Worm (Caenorhabditis elegans) whole organism, L1 larva: Measurements from ENCODE around the gene Y41C4A.6.

Experiments used
- C04F5.9 ChIP-seq: sonication (generic microtip); optimal IDR thresholded peaks from 2 replicates; lab custom pipeline; 2016; ENCODE audit warnings: missing genetic modification characterization, missing compliant biosample characterization
- C16A3.4 ChIP-seq: fragments of 150-350 bp; optimal IDR thresholded peaks from 2 replicates; lab custom pipeline; 2014; ENCODE audit warnings: missing biosample characterization, missing genetic modification characterization
- F16B12.6 ChIP-seq: fragments of 150-350 bp; optimal IDR thresholded peaks from 2 replicates; lab custom pipeline; 2014; ENCODE audit warnings: missing biosample characterization, missing genetic modification characterization
- Y116A8C.19 ChIP-seq: sonication (generic microtip); optimal IDR thresholded peaks from 2 replicates; lab custom pipeline; 2016; ENCODE audit warnings: missing compliant biosample characterization, missing genetic modification characterization, borderline replicate concordance
- aly-2 ChIP-seq: fragments of 150-350 bp; optimal IDR thresholded peaks from 2 replicates; lab custom pipeline; 2014; ENCODE audit warnings: missing biosample characterization, missing genetic modification characterization
- ama-1 ChIP-seq: fragments of 150-350 bp; optimal IDR thresholded peaks from 2 replicates; lab custom pipeline; 2014
- blmp-1 ChIP-seq: fragments of 150-350 bp; optimal IDR thresholded peaks from 2 replicates; lab custom pipeline; 2014; ENCODE audit warnings: missing biosample characterization, missing genetic modification characterization
- ceh-63 ChIP-seq: fragments of 200-800 bp; sonication (Bioruptor generic); optimal IDR thresholded peaks from 2 replicates; lab custom pipeline; 2018; ENCODE audit warnings: mild to moderate bottlenecking, missing genetic modification characterization, missing compliant biosample characterization
- ceh-82 ChIP-seq, 3 experiments: fragments of 150-350 bp in 1 of 3; sonication (generic microtip) in 2 of 3; optimal IDR thresholded peaks; 2 replicates each; lab custom pipeline; 2014 to 2017; ENCODE audit warnings: missing biosample characterization in 3 of 3, missing genetic modification characterization in 3 of 3
- ceh-88 ChIP-seq: fragments of 200-800 bp; sonication (Bioruptor generic); IDR thresholded peaks from 2 replicates; pipeline ENCODE4 v1.3.6; 2022; ENCODE audit warnings: missing genetic modification characterization, missing compliant biosample characterization
- ceh-90 ChIP-seq: sonication (generic microtip); optimal IDR thresholded peaks from 2 replicates; lab custom pipeline; 2016; ENCODE audit warnings: missing genetic modification characterization, missing compliant biosample characterization
- dpl-1 ChIP-seq, 3 experiments: fragments of 150-350 bp in 2 of 3; sonication (generic microtip) in 1 of 3; optimal IDR thresholded peaks; 2 replicates each; lab custom pipeline; 2014 to 2017; ENCODE audit warnings: missing biosample characterization in 3 of 3, missing genetic modification characterization in 3 of 3, missing genetic modification reagents in 3 of 3
- dsc-1 ChIP-seq: sonication (generic microtip); optimal IDR thresholded peaks from 2 replicates; lab custom pipeline; 2016; ENCODE audit warnings: mild to moderate bottlenecking, missing genetic modification characterization, missing compliant biosample characterization
- efl-1 ChIP-seq, 4 experiments: fragments of 150-350 bp; optimal IDR thresholded peaks in 3 of 4; peaks in 1 of 4; 1 replicate in 1 of 4; 2 replicates in 3 of 4; lab custom pipeline; 2014; ENCODE audit warnings: missing biosample characterization in 2 of 4, missing genetic modification characterization in 2 of 4, missing genetic modification reagents in 2 of 4
- egl-27 ChIP-seq, 2 experiments: fragments of 150-350 bp in 1 of 2; sonication (generic microtip); optimal IDR thresholded peaks; 3 replicates each; lab custom pipeline; 2017 to 2018; ENCODE audit warnings: missing biosample characterization in 2 of 2, missing genetic modification characterization in 2 of 2, missing genetic modification reagents in 2 of 2
- elt-3 ChIP-seq, 6 experiments: fragments of 150-350 bp in 1 of 6; sonication (generic microtip); optimal IDR thresholded peaks; 2 replicates each; lab custom pipeline; 2017 to 2018; ENCODE audit warnings: missing biosample characterization in 6 of 6, missing genetic modification characterization in 6 of 6, inconsistent platforms in 1 of 6
- ets-5 ChIP-seq: fragments of 200-800 bp; sonication (Bioruptor generic); IDR thresholded peaks from 2 replicates; pipeline ENCODE4 v1.3.6; 2022; ENCODE audit warnings: missing genetic modification characterization, missing compliant biosample characterization
- fkh-10 ChIP-seq: sonication (generic microtip); optimal IDR thresholded peaks from 2 replicates; lab custom pipeline; 2017; ENCODE audit warnings: missing biosample characterization, missing genetic modification reagents, missing genetic modification characterization
- fkh-4 ChIP-seq: sonication (generic microtip); optimal IDR thresholded peaks from 2 replicates; lab custom pipeline; 2016; ENCODE audit warnings: missing compliant biosample characterization, missing genetic modification characterization, borderline replicate concordance
- grh-1 ChIP-seq: fragments of 200-800 bp; sonication (Bioruptor generic); IDR thresholded peaks from 2 replicates; pipeline ENCODE4 v1.3.6; 2022; ENCODE audit warnings: missing genetic modification reagents, missing genetic modification characterization, missing compliant biosample characterization
- hlh-17 ChIP-seq: fragments of 200-800 bp; sonication (Bioruptor generic); optimal IDR thresholded peaks from 2 replicates; lab custom pipeline; 2018; ENCODE audit warnings: missing genetic modification characterization, mild to moderate bottlenecking, missing compliant biosample characterization, moderate library complexity, borderline replicate concordance
- lin-14 ChIP-seq: fragments of 200-800 bp; sonication (Bioruptor generic); optimal IDR thresholded peaks from 2 replicates; lab custom pipeline; 2018; ENCODE audit warnings: mild to moderate bottlenecking, missing genetic modification characterization, moderate library complexity, missing compliant biosample characterization
- lin-15B ChIP-seq: fragments of 150-350 bp; sonication (generic microtip); optimal IDR thresholded peaks from 3 replicates; lab custom pipeline; 2014; ENCODE audit warnings: missing biosample characterization, missing genetic modification characterization
- lin-39 ChIP-seq: fragments of 150-350 bp; optimal IDR thresholded peaks from 2 replicates; lab custom pipeline; 2014; ENCODE audit warnings: missing biosample characterization, missing genetic modification reagents, missing genetic modification characterization
- mab-9 ChIP-seq: fragments of 200-800 bp; sonication (Bioruptor generic); IDR thresholded peaks from 2 replicates; pipeline ENCODE4 v1.3.6; 2022; ENCODE audit warnings: missing genetic modification reagents, missing genetic modification characterization, missing compliant biosample characterization
- mdl-1 ChIP-seq, 2 experiments: fragments of 150-350 bp; optimal IDR thresholded peaks; 2 replicates each; lab custom pipeline; 2014 to 2017; ENCODE audit warnings: missing biosample characterization in 2 of 2, missing genetic modification characterization in 2 of 2, inconsistent platforms in 1 of 2
- mep-1 ChIP-seq: fragments of 150-350 bp; optimal IDR thresholded peaks from 2 replicates; lab custom pipeline; 2014; ENCODE audit warnings: missing biosample characterization, missing genetic modification characterization
- nhr-11 ChIP-seq: fragments of 150-350 bp; optimal IDR thresholded peaks from 2 replicates; lab custom pipeline; 2014; ENCODE audit warnings: missing biosample characterization, missing genetic modification characterization
- nhr-19 ChIP-seq: fragments of 200-800 bp; sonication (Bioruptor generic); conservative IDR thresholded peaks from 2 replicates; pipeline ENCODE4 v1.3.6; 2022; ENCODE audit warnings: missing genetic modification characterization, missing compliant biosample characterization
- nhr-20 ChIP-seq: sonication (generic microtip); optimal IDR thresholded peaks from 2 replicates; lab custom pipeline; 2016; ENCODE audit warnings: mild to moderate bottlenecking, missing genetic modification characterization, missing compliant biosample characterization
- nhr-237 ChIP-seq: fragments of 150-350 bp; optimal IDR thresholded peaks from 2 replicates; lab custom pipeline; 2014; ENCODE audit warnings: missing biosample characterization, missing genetic modification characterization
- nhr-28 ChIP-seq: fragments of 150-350 bp; optimal IDR thresholded peaks from 2 replicates; lab custom pipeline; 2014; ENCODE audit warnings: missing biosample characterization, missing genetic modification characterization
- nhr-47 ChIP-seq: sonication (generic microtip); optimal IDR thresholded peaks from 2 replicates; lab custom pipeline; 2016; ENCODE audit warnings: mild to moderate bottlenecking, missing genetic modification characterization, moderate library complexity, missing compliant biosample characterization
- nhr-71 ChIP-seq: sonication (generic microtip); optimal IDR thresholded peaks from 2 replicates; lab custom pipeline; 2016; ENCODE audit warnings: mild to moderate bottlenecking, missing genetic modification characterization, moderate library complexity, missing compliant biosample characterization
- nhr-76 ChIP-seq: sonication (generic microtip); optimal IDR thresholded peaks from 2 replicates; lab custom pipeline; 2017; ENCODE audit warnings: missing biosample characterization, missing genetic modification characterization
- nhr-84 ChIP-seq: sonication (generic microtip); optimal IDR thresholded peaks from 2 replicates; lab custom pipeline; 2017; ENCODE audit warnings: missing biosample characterization, missing genetic modification characterization
- nhr-85 ChIP-seq: sonication (generic microtip); peaks from one replicate; lab custom pipeline; 2016; ENCODE audit warnings: missing genetic modification characterization, inconsistent platforms, missing compliant biosample characterization
- pax-3 ChIP-seq: fragments of 200-800 bp; sonication (Bioruptor generic); optimal IDR thresholded peaks from 2 replicates; lab custom pipeline; 2018; ENCODE audit warnings: mild to moderate bottlenecking, missing genetic modification characterization, moderate library complexity, missing compliant biosample characterization
- pqm-1 ChIP-seq: sonication (generic microtip); optimal IDR thresholded peaks from 3 replicates; lab custom pipeline; 2017; ENCODE audit warnings: missing biosample characterization, missing genetic modification characterization
- skn-1 ChIP-seq: fragments of 150-350 bp; optimal IDR thresholded peaks from 2 replicates; lab custom pipeline; 2014; ENCODE audit warnings: missing biosample characterization, missing genetic modification characterization
- snpc-4 ChIP-seq: fragments of 150-350 bp; optimal IDR thresholded peaks from 2 replicates; lab custom pipeline; 2014; ENCODE audit warnings: missing biosample characterization, missing genetic modification characterization
- sox-4 ChIP-seq: sonication (generic microtip); optimal IDR thresholded peaks from 2 replicates; lab custom pipeline; 2016; ENCODE audit warnings: missing genetic modification characterization, missing compliant biosample characterization
- sup-37 ChIP-seq: fragments of 200-800 bp; sonication (Bioruptor generic); optimal IDR thresholded peaks from 2 replicates; lab custom pipeline; 2018; ENCODE audit warnings: mild to moderate bottlenecking, missing genetic modification characterization, missing compliant biosample characterization
- swsn-7 ChIP-seq: sonication (generic microtip); optimal IDR thresholded peaks from 2 replicates; lab custom pipeline; 2016; ENCODE audit warnings: missing genetic modification characterization, missing compliant biosample characterization
- tlp-1 ChIP-seq: fragments of 150-350 bp; optimal IDR thresholded peaks from 2 replicates; lab custom pipeline; 2014; ENCODE audit warnings: missing biosample characterization, missing genetic modification characterization
- unc-130 ChIP-seq: fragments of 150-350 bp; optimal IDR thresholded peaks from 2 replicates; lab custom pipeline; 2017; ENCODE audit warnings: missing biosample characterization, missing genetic modification characterization, inconsistent platforms
- unc-98 ChIP-seq: fragments of 200-800 bp; sonication (Bioruptor generic); IDR thresholded peaks from 2 replicates; pipeline ENCODE4 v1.3.6; 2022; ENCODE audit warnings: missing genetic modification characterization, missing compliant biosample characterization
- xbp-1 ChIP-seq: sonication (generic microtip); optimal IDR thresholded peaks from 2 replicates; lab custom pipeline; 2016; ENCODE audit warnings: missing genetic modification characterization, missing compliant biosample characterization
- zag-1 ChIP-seq: fragments of 150-350 bp; optimal IDR thresholded peaks from 2 replicates; lab custom pipeline; 2014; ENCODE audit warnings: missing biosample characterization, missing genetic modification characterization
- zip-4 ChIP-seq: fragments of 200-800 bp; sonication (Bioruptor generic); optimal IDR thresholded peaks from 2 replicates; lab custom pipeline; 2018; ENCODE audit warnings: mild to moderate bottlenecking, missing genetic modification characterization, moderate library complexity, missing compliant biosample characterization
- ztf-4 ChIP-seq: fragments of 150-350 bp; optimal IDR thresholded peaks from 2 replicates; lab custom pipeline; 2014; ENCODE audit warnings: missing biosample characterization, missing genetic modification characterization

The Y41C4A.6 gene

DNA sequence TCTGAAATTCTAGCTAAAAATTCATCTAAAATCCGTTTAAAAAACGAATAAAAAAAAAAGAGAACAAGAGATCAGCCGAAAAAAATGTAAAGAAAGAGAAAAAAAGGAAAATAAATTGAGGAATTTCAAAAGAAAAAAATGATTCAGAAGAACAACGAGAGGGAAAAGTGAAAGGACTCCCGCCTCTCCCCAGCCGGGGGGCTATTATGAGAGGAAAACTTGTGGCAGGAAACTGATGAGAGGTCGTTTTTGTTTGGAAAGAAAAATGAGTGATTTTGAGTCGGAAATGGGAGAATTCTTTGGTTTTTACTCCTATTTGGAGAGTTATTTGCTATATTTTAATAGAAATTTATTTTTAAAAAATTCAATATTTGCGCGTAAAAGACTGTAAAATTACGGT, 45.8 kb downstream of the Y41C4A.6 start:
- TF ChIP-seq lin-14 (peak; percentile 38), ztf-4 (tag; lab: Kevin White, UChicago) (no peak), nhr-85 (tag; lab: Kevin White, UChicago) (peak; percentile 54), blmp-1 (tag; lab: Kevin White, UChicago) (peak; percentile 89)
- TF ChIP-seq, all 84 proteins: peak for 3

ce11 chrIII:11746718-11747117, 50.3 kb downstream of the Y41C4A.6 start, which contains the start of gene mrt-2:
mrt-2 (plus strand) TSS chrIII:11746766.
- TF ChIP-seq snpc-4 (tag; lab: Kevin White, UChicago): peak; percentile 37
- peak; percentile 84 for TF ChIP-seq swsn-7
- no peak for TF ChIP-seq nhr-76 (tag; lab: Kevin White, UChicago)
- peak; percentile 39 for TF ChIP-seq zip-4 (GFP tag; lab: Kevin White, UChicago)
- TF ChIP-seq sup-37: peak; percentile 14
- TF ChIP-seq ceh-82 (tag; optimal IDR thresholded peaks at IDR 0.05; lab: Kevin White, UChicago): peak; percentile 18 to 68 (median 67)
- peak; percentile 95 to 97 for TF ChIP-seq efl-1 (optimal IDR thresholded peaks at IDR 0.05; lab: Kevin White, UChicago)
- TF ChIP-seq efl-1 (GFP tag; optimal IDR thresholded peaks at IDR 0.05 in 1 of 2; lab: Kevin White, UChicago): peak; percentile 97 to 100
- TF ChIP-seq lin-15B (tag; lab: Kevin White, UChicago): peak; percentile 20
- TF ChIP-seq skn-1 (tag; lab: Kevin White, UChicago): peak; percentile 78
- no peak for TF ChIP-seq nhr-11 (tag; lab: Kevin White, UChicago)
- TF ChIP-seq dpl-1 (GFP tag; optimal IDR thresholded peaks at IDR 0.05; lab: Kevin White, UChicago): peak; percentile 94 to 96 (median 96)
- TF ChIP-seq C16A3.4 (tag; lab: Kevin White, UChicago): peak; percentile 68
- peak; percentile 90 for TF ChIP-seq unc-98 (GFP tag; lab: Robert Waterston, UW)
- no peak for TF ChIP-seq ets-5 (GFP tag; lab: Robert Waterston, UW)
- peak in 2 of 6 experiments; percentile 46 to 60 for TF ChIP-seq elt-3 (tag; optimal IDR thresholded peaks at IDR 0.05; lab: Kevin White, UChicago)
- no peak for TF ChIP-seq hlh-17 (GFP tag; lab: Kevin White, UChicago)
- peak; percentile 90 for TF ChIP-seq nhr-19
- no peak for TF ChIP-seq zag-1
- no peak for TF ChIP-seq tlp-1 (tag; lab: Kevin White, UChicago)
- TF ChIP-seq pax-3 (tag; lab: Kevin White, UChicago): peak; percentile 95
- peak; percentile 54 for TF ChIP-seq F16B12.6
- TF ChIP-seq egl-27 (tag; optimal IDR thresholded peaks at IDR 0.05; lab: Kevin White, UChicago): no peak
- no peak for TF ChIP-seq ama-1 (lab: Kevin White, UChicago)
- peak in 1 of 2 experiments; percentile 58 for TF ChIP-seq mdl-1 (tag; optimal IDR thresholded peaks at IDR 0.05; lab: Kevin White, UChicago)
- TF ChIP-seq C04F5.9: peak; percentile 91
- TF ChIP-seq mep-1 (tag; lab: Kevin White, UChicago): peak; percentile 79
- peak; percentile 23 for TF ChIP-seq fkh-10 (GFP tag; lab: Kevin White, UChicago)
- TF ChIP-seq ceh-63 (GFP tag; lab: Kevin White, UChicago): peak; percentile 6
- TF ChIP-seq grh-1 (GFP tag; lab: Robert Waterston, UW): peak; percentile 82
- no peak for TF ChIP-seq nhr-28 (tag; lab: Kevin White, UChicago)
- no peak for TF ChIP-seq ztf-4 (tag; lab: Kevin White, UChicago)
- peak; percentile 95 for TF ChIP-seq nhr-71 (tag; lab: Kevin White, UChicago)
- TF ChIP-seq lin-39 (tag; lab: Kevin White, UChicago): peak; percentile 87
- peak; percentile 95 for TF ChIP-seq dsc-1 (tag; lab: Kevin White, UChicago)
- peak; percentile 60 for TF ChIP-seq mab-9 (GFP tag; lab: Robert Waterston, UW)
- TF ChIP-seq nhr-237 (tag; lab: Kevin White, UChicago): no peak
- TF ChIP-seq ceh-90 (tag; lab: Kevin White, UChicago): peak; percentile 99
- TF ChIP-seq aly-2 (tag; lab: Kevin White, UChicago): peak; percentile 47
- peak; percentile 90 for TF ChIP-seq Y116A8C.19 (tag; lab: Kevin White, UChicago)
- peak; percentile 93 for TF ChIP-seq sox-4 (tag; lab: Kevin White, UChicago)
- TF ChIP-seq nhr-20 (tag; lab: Kevin White, UChicago): peak; percentile 92
- peak; percentile 76 for TF ChIP-seq unc-130 (tag; lab: Kevin White, UChicago)
- peak; percentile 71; the same call in 1 of the 2 replicates for TF ChIP-seq ceh-88 (GFP tag; lab: Robert Waterston, UW)
- peak; percentile 69 for TF ChIP-seq blmp-1 (tag; lab: Kevin White, UChicago)
- peak; percentile 95 for TF ChIP-seq nhr-47 (tag; lab: Kevin White, UChicago)
- TF ChIP-seq nhr-84 (tag; lab: Kevin White, UChicago): no peak
- TF ChIP-seq pqm-1 (tag; lab: Kevin White, UChicago): no peak
- TF ChIP-seq xbp-1 (tag; lab: Kevin White, UChicago): peak; percentile 88
- peak; percentile 98 for TF ChIP-seq fkh-4 (tag; lab: Kevin White, UChicago)
